Fruit fly (Drosophila melanogaster) whole organism, prepupa: ENCODE results near the gene CG15546.

Source experiments
- CG10631 ChIP-seq: fragments of 200-800 bp; sonication (Bioruptor generic); optimal IDR thresholded peaks from 2 replicates; lab custom pipeline; 2016; ENCODE audit warnings: missing biosample characterization, missing genetic modification characterization
- CG10669 ChIP-seq: fragments of 200-800 bp; sonication (Bioruptor generic); optimal IDR thresholded peaks from 3 replicates; lab custom pipeline; 2018; ENCODE audit warnings: missing biosample characterization, mild to moderate bottlenecking, missing genetic modification characterization, moderate library complexity
- CG11294 ChIP-seq: fragments of 200-800 bp; sonication (Bioruptor generic); IDR thresholded peaks from 2 replicates; pipeline ENCODE4 v1.3.6; 2022; ENCODE audit warnings: missing biosample characterization, missing genetic modification characterization
- CG11902 ChIP-seq: fragments of 200-800 bp; sonication (Bioruptor generic); optimal IDR thresholded peaks from 3 replicates; lab custom pipeline; 2016; ENCODE audit warnings: missing biosample characterization, missing genetic modification characterization
- CG15336 ChIP-seq: fragments of 200-800 bp; sonication (Bioruptor generic); IDR thresholded peaks from 2 replicates; pipeline ENCODE4 v1.3.6; 2022; ENCODE audit warnings: missing biosample characterization, missing genetic modification characterization
- CG1621 ChIP-seq: fragments of 200-800 bp; sonication (Bioruptor generic); optimal IDR thresholded peaks from 3 replicates; lab custom pipeline; 2018; ENCODE audit warnings: missing biosample characterization, mild to moderate bottlenecking, missing genetic modification characterization
- CG16779 ChIP-seq: fragments of 200-800 bp; sonication (Bioruptor generic); optimal IDR thresholded peaks from 3 replicates; lab custom pipeline; 2017; ENCODE audit warnings: missing biosample characterization, mild to moderate bottlenecking, missing genetic modification characterization
- CG3032 ChIP-seq: fragments of 200-800 bp; optimal IDR thresholded peaks from 2 replicates; lab custom pipeline; 2019; ENCODE audit warnings: missing biosample characterization, mild to moderate bottlenecking, missing genetic modification characterization, moderate library complexity
- CG31627 ChIP-seq: fragments of 200-800 bp; sonication (Bioruptor generic); optimal IDR thresholded peaks from 3 replicates; lab custom pipeline; 2016; ENCODE audit warnings: missing biosample characterization, missing genetic modification characterization
- CG32006 ChIP-seq: fragments of 200-800 bp; sonication (Bioruptor generic); optimal IDR thresholded peaks from 3 replicates; lab custom pipeline; 2017; ENCODE audit warnings: missing biosample characterization, mild to moderate bottlenecking, missing genetic modification characterization
- CG34406 ChIP-seq: fragments of 200-800 bp; sonication (Bioruptor generic); optimal IDR thresholded peaks from 3 replicates; lab custom pipeline; 2016; ENCODE audit warnings: missing biosample characterization, missing genetic modification characterization
- CG3919 ChIP-seq: fragments of 200-800 bp; sonication (Bioruptor generic); optimal IDR thresholded peaks from 3 replicates; lab custom pipeline; 2016; ENCODE audit warnings: missing biosample characterization, missing genetic modification characterization
- CG6163 ChIP-seq: fragments of 200-800 bp; sonication (Bioruptor generic); IDR thresholded peaks from 3 replicates; pipeline ENCODE4 v1.3.6; 2022; ENCODE audit warnings: missing biosample characterization, missing genetic modification characterization
- CG6808 ChIP-seq: fragments of 200-800 bp; sonication (Bioruptor generic); optimal IDR thresholded peaks from 3 replicates; lab custom pipeline; 2017; ENCODE audit warnings: missing biosample characterization, missing genetic modification characterization, mild to moderate bottlenecking, moderate library complexity, missing genetic modification reagents
- CG6854 ChIP-seq: fragments of 200-800 bp; sonication (Bioruptor generic); optimal IDR thresholded peaks from 2 replicates; lab custom pipeline; 2017; ENCODE audit warnings: missing biosample characterization, mild to moderate bottlenecking, missing genetic modification characterization
- CG7368 ChIP-seq: fragments of 200-800 bp; sonication (Bioruptor generic); optimal IDR thresholded peaks from 3 replicates; lab custom pipeline; 2016; ENCODE audit warnings: missing biosample characterization, missing genetic modification characterization
- CG8632 ChIP-seq: fragments of 200-800 bp; sonication (Bioruptor generic); optimal IDR thresholded peaks from 3 replicates; lab custom pipeline; 2016; ENCODE audit warnings: missing biosample characterization, missing genetic modification characterization
- Eip75B ChIP-seq: fragments of 200-800 bp; sonication (Bioruptor generic); optimal IDR thresholded peaks from 3 replicates; lab custom pipeline; 2016; ENCODE audit warnings: missing biosample characterization, missing genetic modification characterization
- Eip78C ChIP-seq: fragments of 200-800 bp; sonication (Bioruptor generic); peaks from one replicate; lab custom pipeline; 2016; ENCODE audit warnings: missing biosample characterization, missing genetic modification characterization
- Eip93F ChIP-seq: fragments of 200-800 bp; sonication (Bioruptor generic); optimal IDR thresholded peaks from 2 replicates; lab custom pipeline; 2016; ENCODE audit warnings: missing biosample characterization, mild to moderate bottlenecking, missing genetic modification characterization
- Ets21C ChIP-seq: fragments of 200-800 bp; sonication (Bioruptor generic); optimal IDR thresholded peaks from 3 replicates; lab custom pipeline; 2016; ENCODE audit warnings: missing biosample characterization, missing genetic modification characterization
- Gug ChIP-seq: fragments of 200-800 bp; sonication (Bioruptor generic); IDR thresholded peaks from 2 replicates; pipeline ENCODE4 v1.3.6; 2022; ENCODE audit warnings: missing biosample characterization, missing genetic modification characterization
- Hr38 ChIP-seq: sonication (Bioruptor generic); optimal IDR thresholded peaks from 2 replicates; lab custom pipeline; 2016; ENCODE audit warnings: missing biosample characterization, missing genetic modification characterization
- Hr39 ChIP-seq: fragments of 200-800 bp; sonication (Bioruptor generic); optimal IDR thresholded peaks from 2 replicates; lab custom pipeline; 2016; ENCODE audit warnings: missing biosample characterization, missing genetic modification characterization
- Hr4 ChIP-seq: fragments of 200-800 bp; sonication (Bioruptor generic); optimal IDR thresholded peaks from 3 replicates; lab custom pipeline; 2016; ENCODE audit warnings: missing biosample characterization, missing genetic modification characterization
- Lpt ChIP-seq: fragments of 200-800 bp; sonication (Bioruptor generic); optimal IDR thresholded peaks from 3 replicates; lab custom pipeline; 2016; ENCODE audit warnings: missing biosample characterization, missing genetic modification characterization
- Met ChIP-seq: fragments of 200-800 bp; sonication (Bioruptor generic); optimal IDR thresholded peaks from 3 replicates; lab custom pipeline; 2016; ENCODE audit warnings: missing biosample characterization, missing genetic modification characterization
- Smox ChIP-seq: fragments of 200-800 bp; sonication (Bioruptor generic); optimal IDR thresholded peaks from 3 replicates; lab custom pipeline; 2016; ENCODE audit warnings: missing biosample characterization, missing genetic modification characterization
- Sox102F ChIP-seq: fragments of 200-800 bp; sonication (Bioruptor generic); optimal IDR thresholded peaks from 2 replicates; lab custom pipeline; 2016; ENCODE audit warnings: missing biosample characterization, mild to moderate bottlenecking, missing genetic modification characterization
- achi ChIP-seq: fragments of 200-800 bp; sonication (Bioruptor generic); optimal IDR thresholded peaks from 3 replicates; lab custom pipeline; 2016; ENCODE audit warnings: missing biosample characterization, missing genetic modification characterization
- eg ChIP-seq: fragments of 200-800 bp; sonication (Bioruptor generic); IDR thresholded peaks from 3 replicates; pipeline ENCODE4 v1.3.6; 2022; ENCODE audit warnings: missing biosample characterization, missing genetic modification characterization
- esn ChIP-seq: fragments of 200-800 bp; sonication (Bioruptor generic); optimal IDR thresholded peaks from 2 replicates; lab custom pipeline; 2016; ENCODE audit warnings: missing biosample characterization, mild to moderate bottlenecking, missing genetic modification characterization, moderate library complexity
- fd59A ChIP-seq: fragments of 200-800 bp; sonication (Bioruptor generic); optimal IDR thresholded peaks from 2 replicates; lab custom pipeline; 2017; ENCODE audit warnings: missing biosample characterization, mild to moderate bottlenecking, missing genetic modification characterization, missing genetic modification reagents
- fkh ChIP-seq: fragments of 200-800 bp; sonication (Bioruptor generic); optimal IDR thresholded peaks from 3 replicates; lab custom pipeline; 2017; ENCODE audit warnings: missing biosample characterization, mild to moderate bottlenecking, missing genetic modification characterization, moderate library complexity
- lz ChIP-seq: fragments of 200-800 bp; sonication (Bioruptor generic); optimal IDR thresholded peaks from 3 replicates; lab custom pipeline; 2016; ENCODE audit warnings: missing biosample characterization, missing genetic modification characterization
- pdm3 ChIP-seq: fragments of 200-800 bp; sonication (Bioruptor generic); optimal IDR thresholded peaks from 3 replicates; lab custom pipeline; 2016; ENCODE audit warnings: missing biosample characterization, missing genetic modification characterization
- ss ChIP-seq, 2 experiments: fragments of 200-800 bp; sonication (Bioruptor generic); optimal IDR thresholded peaks; 2 replicates in 1 of 2; 3 replicates in 1 of 2; lab custom pipeline; 2017 to 2018; ENCODE audit warnings: mild to moderate bottlenecking in 2 of 2, missing biosample characterization in 2 of 2, missing genetic modification characterization in 2 of 2, moderate library complexity in 1 of 2
- svp ChIP-seq: fragments of 200-800 bp; sonication (Bioruptor generic); peaks from one replicate; lab custom pipeline; 2016; ENCODE audit warnings: missing biosample characterization, missing genetic modification characterization
- topi ChIP-seq: fragments of 200-800 bp; sonication (Bioruptor generic); optimal IDR thresholded peaks from 3 replicates; lab custom pipeline; 2016; ENCODE audit warnings: missing biosample characterization, missing genetic modification characterization
- vri ChIP-seq: fragments of 200-800 bp; sonication (Bioruptor generic); optimal IDR thresholded peaks from 3 replicates; lab custom pipeline; 2016; ENCODE audit warnings: missing biosample characterization, mild to moderate bottlenecking, missing genetic modification characterization

The CG15546 gene

dm6 chr3R:30864465-30864864 lies 11.5 kb downstream of the CG15546 start (continued):
- TF ChIP-seq CG11902 (GFP tag; lab: Kevin White, UChicago), result no peak
- TF ChIP-seq CG31627 (GFP tag; lab: Kevin White, UChicago), result no peak
- no peak for TF ChIP-seq topi (GFP tag; lab: Kevin White, UChicago)
- TF ChIP-seq Hr39 (GFP tag; lab: Kevin White, UChicago), result no peak
- peak; percentile 21 for TF ChIP-seq CG6808 (GFP tag; lab: Kevin White, UChicago)
- TF ChIP-seq Hr38 (GFP tag; lab: Kevin White, UChicago), result no peak
- peak; percentile 17 for TF ChIP-seq achi (GFP tag; lab: Kevin White, UChicago)
- no peak for TF ChIP-seq CG6163
- peak; percentile 40 for TF ChIP-seq fd59A (GFP tag; lab: Kevin White, UChicago)
- TF ChIP-seq Sox102F (GFP tag; lab: Kevin White, UChicago), result no peak
- peak; percentile 33 for TF ChIP-seq CG3919 (GFP tag; lab: Kevin White, UChicago)
- TF ChIP-seq fkh (GFP tag; lab: Kevin White, UChicago), result no peak
- TF ChIP-seq CG8632 (GFP tag; lab: Kevin White, UChicago), result peak; percentile 35
- no peak for TF ChIP-seq Smox (GFP tag; lab: Kevin White, UChicago)
- peak; percentile 34 for TF ChIP-seq CG3032
- TF ChIP-seq ss (GFP tag; optimal IDR thresholded peaks at IDR 0.05; lab: Kevin White, UChicago), result peak in 1 of 2 experiments; percentile 58
- peak; percentile 45 for TF ChIP-seq CG10631 (GFP tag; lab: Kevin White, UChicago)
- TF ChIP-seq vri (GFP tag; lab: Kevin White, UChicago), result no peak
- TF ChIP-seq CG1621 (tag; lab: Kevin White, UChicago), result no peak
- TF ChIP-seq CG16779 (tag; lab: Kevin White, UChicago), result no peak
- TF ChIP-seq pdm3 (GFP tag; lab: Kevin White, UChicago), result peak; percentile 26
- no peak for TF ChIP-seq CG11294
- TF ChIP-seq svp, result peak; percentile 36
- no peak for TF ChIP-seq eg (GFP tag; lab: Robert Waterston, UW)
- no peak for TF ChIP-seq Ets21C (GFP tag; lab: Kevin White, UChicago)
- no peak for TF ChIP-seq CG15336 (GFP tag; lab: Robert Waterston, UW)
- no peak for TF ChIP-seq Eip75B (GFP tag; lab: Kevin White, UChicago)
- no peak for TF ChIP-seq lz (GFP tag; lab: Kevin White, UChicago)
- TF ChIP-seq Met (GFP tag; lab: Kevin White, UChicago), result no peak
- TF ChIP-seq Lpt (GFP tag; lab: Kevin White, UChicago), result no peak
- no peak for TF ChIP-seq CG7368 (GFP tag; lab: Kevin White, UChicago)
- peak; percentile 34 for TF ChIP-seq Hr4 (GFP tag; lab: Kevin White, UChicago)
- peak; percentile 72 for TF ChIP-seq CG32006 (GFP tag; lab: Kevin White, UChicago)
- peak; percentile 87 for TF ChIP-seq Eip78C (GFP tag; lab: Kevin White, UChicago)
- TF ChIP-seq CG6854, result no peak
- no peak for TF ChIP-seq Eip93F
- no peak for TF ChIP-seq esn (GFP tag; lab: Kevin White, UChicago)
- TF ChIP-seq CG10669, result peak; percentile 45
- TF ChIP-seq CG34406, result peak; percentile 5
- TF ChIP-seq Gug (GFP tag; lab: Robert Waterston, UW), result no peak
- TF ChIP-seq, all 60 proteins: peak for 30

dm6 chr3R:30863971-30864370 lies 12.0 kb downstream of the CG15546 start:
- TF ChIP-seq ss (GFP tag; optimal IDR thresholded peaks at IDR 0.05; lab: Kevin White, UChicago) (peak in 1 of 2 experiments; percentile 92), Eip75B (GFP tag; lab: Kevin White, UChicago) (peak; percentile 26), CG11294 (no peak)
- TF ChIP-seq, all 60 proteins: peak for 2

dm6 chr3R:30862471-30862870 lies 13.5 kb downstream of the CG15546 start:
- TF ChIP-seq eg (GFP tag; lab: Robert Waterston, UW), result peak; percentile 32; the same call in 1 of the 3 replicates
- peak; percentile 60 for TF ChIP-seq Eip78C (GFP tag; lab: Kevin White, UChicago)
- no peak for TF ChIP-seq CG6163
- no peak for TF ChIP-seq Gug (GFP tag; lab: Robert Waterston, UW)
- TF ChIP-seq achi (GFP tag; lab: Kevin White, UChicago), result no peak
- TF ChIP-seq Hr38 (GFP tag; lab: Kevin White, UChicago), result no peak
- TF ChIP-seq CG1621 (tag; lab: Kevin White, UChicago), result no peak
